Worm (Caenorhabditis elegans): Measurements from ENCODE around the gene daf-5.

DNA sequence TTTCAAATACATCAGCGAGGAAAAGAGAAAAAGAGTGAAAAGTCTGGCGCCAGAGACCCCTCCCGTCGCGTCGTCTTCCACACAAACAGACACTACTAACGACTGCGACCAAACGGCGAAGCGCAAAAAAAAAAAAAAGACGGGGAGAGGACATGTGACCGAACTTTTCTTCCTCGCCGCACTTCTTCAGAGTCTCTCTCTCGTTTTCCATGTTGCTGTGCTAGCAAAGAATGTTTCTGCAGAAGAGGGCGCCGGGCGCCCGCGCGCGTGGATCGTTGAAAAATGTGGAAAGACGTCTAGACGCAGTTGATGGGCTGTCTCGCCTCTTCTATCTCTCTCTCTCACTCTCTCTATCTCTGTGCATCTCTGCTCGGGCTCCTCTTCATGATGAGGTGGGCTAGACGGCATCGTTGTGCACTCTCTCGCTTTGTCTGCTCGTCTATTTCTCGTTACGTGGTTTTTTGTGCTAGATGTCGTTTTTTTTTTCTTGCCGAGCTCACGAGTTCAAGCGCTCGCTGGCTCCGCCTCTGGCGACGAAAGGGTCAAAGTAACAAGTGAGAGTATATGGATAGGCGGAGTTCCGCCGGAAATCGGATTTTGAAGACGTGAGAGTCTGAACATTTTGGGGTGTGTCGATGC, 11.8 kb downstream of the daf-5 start:
- TF ChIP-seq ceh-8 (GFP tag; optimal IDR thresholded peaks at IDR 0.05) (peak; percentile 36), unc-130 (tag; optimal IDR thresholded peaks at IDR 0.05) (peak; percentile 82), nhr-85 (tag) (peak; percentile 94), lin-14 (GFP tag; optimal IDR thresholded peaks at IDR 0.05) (peak; percentile 98), tbx-2 (tag; optimal IDR thresholded peaks at IDR 0.05) (peak; percentile 95), nhr-11 (tag; optimal IDR thresholded peaks at IDR 0.05) (peak; percentile 87), lsy-2 (tag; optimal IDR thresholded peaks at IDR 0.05) (peak; percentile 82 to 90), mdl-1 (tag; optimal IDR thresholded peaks at IDR 0.05) (peak; percentile 77 to 97), ztf-11 (tag; optimal IDR thresholded peaks at IDR 0.05) (peak in 1 of 2 experiments; percentile 66), nhr-20 (tag; optimal IDR thresholded peaks at IDR 0.05) (peak; percentile 94), ceh-88 (GFP tag; IDR thresholded peaks at IDR 0.05) (peak; percentile 67)
